Fruit fly (Drosophila melanogaster) whole organism, prepupa: ENCODE results near the gene Bsg.
A peak's percentile ranks its signal among the peaks of the same experiment; 100 is the strongest.

Experiments
- CG31627 ChIP-seq: fragments of 200-800 bp; sonication (Bioruptor generic); optimal IDR thresholded peaks from 3 replicates; lab custom pipeline; 2016; ENCODE audit warnings: missing biosample characterization, missing genetic modification characterization
- CG6163 ChIP-seq: fragments of 200-800 bp; sonication (Bioruptor generic); IDR thresholded peaks from 3 replicates; pipeline ENCODE4 v1.3.6; 2022; ENCODE audit warnings: missing biosample characterization, missing genetic modification characterization
- CG6808 ChIP-seq: fragments of 200-800 bp; sonication (Bioruptor generic); optimal IDR thresholded peaks from 3 replicates; lab custom pipeline; 2017; ENCODE audit warnings: missing biosample characterization, missing genetic modification characterization, mild to moderate bottlenecking, moderate library complexity, missing genetic modification reagents
- CG6854 ChIP-seq: fragments of 200-800 bp; sonication (Bioruptor generic); optimal IDR thresholded peaks from 2 replicates; lab custom pipeline; 2017; ENCODE audit warnings: missing biosample characterization, mild to moderate bottlenecking, missing genetic modification characterization
- Lpt ChIP-seq: fragments of 200-800 bp; sonication (Bioruptor generic); optimal IDR thresholded peaks from 3 replicates; lab custom pipeline; 2016; ENCODE audit warnings: missing biosample characterization, missing genetic modification characterization
- Sox14 ChIP-seq: fragments of 200-800 bp; sonication (Bioruptor generic); optimal IDR thresholded peaks from 3 replicates; lab custom pipeline; 2016; ENCODE audit warnings: missing biosample characterization, missing genetic modification characterization
- achi ChIP-seq: fragments of 200-800 bp; sonication (Bioruptor generic); optimal IDR thresholded peaks from 3 replicates; lab custom pipeline; 2016; ENCODE audit warnings: missing biosample characterization, missing genetic modification characterization
- fd85E ChIP-seq: fragments of 200-800 bp; sonication (Bioruptor generic); optimal IDR thresholded peaks from 3 replicates; lab custom pipeline; 2016; ENCODE audit warnings: missing biosample characterization, missing genetic modification characterization

dm6 chr2L:8080645-8081044 lies 2.6 kb upstream of the Bsg start:
- TF ChIP-seq CG31627 (GFP tag; lab: Kevin White, UChicago) (no peak), CG6854 (GFP tag; lab: Kevin White, UChicago) (no peak), CG6163 (no peak), Lpt (GFP tag; lab: Kevin White, UChicago) (peak; percentile 9), Sox14 (no peak), fd85E (no peak), CG6808 (no peak), achi (GFP tag; lab: Kevin White, UChicago) (no peak)
